Fruit fly (Drosophila melanogaster) whole organism, embryonic: Measurements from ENCODE around the gene RpL10Ab.

Source experiments
- Adf1 ChIP-seq: fragments of 200-800 bp; sonication (Bioruptor generic); IDR thresholded peaks from 2 replicates; pipeline ENCODE4 v1.3.6; 2022; ENCODE audit warnings: missing biosample characterization, missing genetic modification characterization
- Antp ChIP-seq: fragments of 200-800 bp; sonication (Bioruptor generic); optimal IDR thresholded peaks from 3 replicates; lab custom pipeline; 2016; ENCODE audit warnings: missing biosample characterization, missing genetic modification characterization
- Bgb ChIP-seq: fragments of 200-800 bp; sonication (Bioruptor generic); IDR thresholded peaks from 2 replicates; pipeline ENCODE4 v1.3.6; 2022; ENCODE audit warnings: missing biosample characterization, missing genetic modification characterization; ENCODE audit not compliant: partially characterized antibody
- Bteb2 ChIP-seq: fragments of 200-800 bp; sonication (Bioruptor generic); optimal IDR thresholded peaks from 2 replicates; lab custom pipeline; 2016; ENCODE audit warnings: missing biosample characterization, missing genetic modification characterization
- C15 ChIP-seq: fragments of 200-800 bp; sonication (Bioruptor generic); IDR thresholded peaks from 3 replicates; pipeline ENCODE4 v1.3.6; 2022; ENCODE audit warnings: missing biosample characterization, missing genetic modification characterization
- CG11398 ChIP-seq: fragments of 200-800 bp; sonication (Bioruptor generic); optimal IDR thresholded peaks from 2 replicates; lab custom pipeline; 2016; ENCODE audit warnings: missing biosample characterization, missing genetic modification characterization
- CG13296 ChIP-seq: fragments of 200-800 bp; sonication (Bioruptor generic); optimal IDR thresholded peaks from 3 replicates; lab custom pipeline; 2018; ENCODE audit warnings: missing biosample characterization, mild to moderate bottlenecking, missing genetic modification characterization
- CG14710 ChIP-seq: fragments of 200-800 bp; sonication (Bioruptor generic); optimal IDR thresholded peaks from 3 replicates; lab custom pipeline; 2019; ENCODE audit warnings: missing biosample characterization, mild to moderate bottlenecking, missing genetic modification characterization, moderate library complexity
- CG15011 ChIP-seq: fragments of 200-800 bp; sonication (Bioruptor generic); optimal IDR thresholded peaks from 3 replicates; lab custom pipeline; 2018; ENCODE audit warnings: missing biosample characterization, mild to moderate bottlenecking, missing genetic modification characterization
- CG31365 ChIP-seq: fragments of 200-800 bp; sonication (Bioruptor generic); optimal IDR thresholded peaks from 2 replicates; lab custom pipeline; 2018; ENCODE audit warnings: missing biosample characterization, mild to moderate bottlenecking, missing genetic modification characterization
- CG31388 ChIP-seq: fragments of 200-800 bp; sonication (Bioruptor generic); optimal IDR thresholded peaks from 2 replicates; lab custom pipeline; 2016; ENCODE audit warnings: missing biosample characterization, missing genetic modification characterization
- CG32532 ChIP-seq: fragments of 200-800 bp; sonication (Bioruptor generic); IDR thresholded peaks from 2 replicates; pipeline ENCODE4 v1.3.6; 2022; ENCODE audit warnings: missing biosample characterization, missing genetic modification characterization
- CG3995 ChIP-seq: fragments of 200-800 bp; sonication (Bioruptor generic); optimal IDR thresholded peaks from 3 replicates; lab custom pipeline; 2016; ENCODE audit warnings: missing biosample characterization, missing genetic modification characterization
- CG4707 ChIP-seq: fragments of 200-800 bp; sonication (Bioruptor generic); optimal IDR thresholded peaks from 2 replicates; lab custom pipeline; 2018; ENCODE audit warnings: missing biosample characterization, mild to moderate bottlenecking, missing genetic modification characterization, moderate library complexity
- CG5245 ChIP-seq: fragments of 200-800 bp; sonication (Bioruptor generic); optimal IDR thresholded peaks from 3 replicates; lab custom pipeline; 2016; ENCODE audit warnings: missing biosample characterization, missing genetic modification characterization
- CG6683 ChIP-seq: fragments of 200-800 bp; sonication (Bioruptor generic); optimal IDR thresholded peaks from 2 replicates; lab custom pipeline; 2017; ENCODE audit warnings: missing biosample characterization, mild to moderate bottlenecking, missing genetic modification characterization, missing genetic modification reagents
- CG6765 ChIP-seq: fragments of 200-800 bp; sonication (Bioruptor generic); optimal IDR thresholded peaks from 3 replicates; lab custom pipeline; 2017; ENCODE audit warnings: missing biosample characterization, mild to moderate bottlenecking, missing genetic modification characterization
- CG8765 ChIP-seq: fragments of 200-800 bp; sonication (Bioruptor generic); IDR thresholded peaks from 2 replicates; pipeline ENCODE4 v1.3.6; 2022; ENCODE audit warnings: missing biosample characterization, missing genetic modification characterization
- CG9437 ChIP-seq: fragments of 200-800 bp; sonication (Bioruptor generic); optimal IDR thresholded peaks from 2 replicates; lab custom pipeline; 2018; ENCODE audit warnings: missing biosample characterization, mild to moderate bottlenecking, missing genetic modification characterization
- CG9797 ChIP-seq: fragments of 200-800 bp; sonication (Bioruptor generic); optimal IDR thresholded peaks from 3 replicates; lab custom pipeline; 2018; ENCODE audit warnings: missing biosample characterization, mild to moderate bottlenecking, missing genetic modification characterization
- CkIIα-i1 ChIP-seq: fragments of 200-800 bp; sonication (Bioruptor generic); IDR thresholded peaks from 2 replicates; pipeline ENCODE4 v1.3.6; 2022; ENCODE audit warnings: missing biosample characterization, missing genetic modification characterization
- D19B ChIP-seq: fragments of 200-800 bp; sonication (Bioruptor generic); optimal IDR thresholded peaks from 2 replicates; lab custom pipeline; 2017; ENCODE audit warnings: missing biosample characterization, mild to moderate bottlenecking, missing genetic modification characterization
- Ets97D ChIP-seq: fragments of 200-800 bp; sonication (Bioruptor generic); optimal IDR thresholded peaks from 3 replicates; lab custom pipeline; 2016; ENCODE audit warnings: missing biosample characterization, missing genetic modification characterization
- Gug ChIP-seq: fragments of 200-800 bp; sonication (Bioruptor generic); IDR thresholded peaks from 4 replicates; pipeline ENCODE4 v1.3.6; 2022; ENCODE audit warnings: missing biosample characterization, missing genetic modification characterization
- Lhr ChIP-seq: fragments of 200-800 bp; sonication (Bioruptor generic); optimal IDR thresholded peaks from 3 replicates; lab custom pipeline; 2017; ENCODE audit warnings: mild to moderate bottlenecking, missing biosample characterization, missing genetic modification reagents, missing genetic modification characterization
- MTF-1 ChIP-seq: fragments of 200-800 bp; sonication (Bioruptor generic); optimal IDR thresholded peaks from 2 replicates; lab custom pipeline; 2018; ENCODE audit warnings: missing biosample characterization, mild to moderate bottlenecking, missing genetic modification characterization, borderline replicate concordance
- Mad ChIP-seq: fragments of 200-800 bp; sonication (Bioruptor generic); optimal IDR thresholded peaks from 2 replicates; lab custom pipeline; 2016; ENCODE audit warnings: missing biosample characterization, missing genetic modification characterization
- NfI ChIP-seq: fragments of 200-800 bp; sonication (Bioruptor generic); optimal IDR thresholded peaks from 3 replicates; lab custom pipeline; 2018; ENCODE audit warnings: missing biosample characterization, mild to moderate bottlenecking, missing genetic modification characterization, moderate library complexity
- Sox102F ChIP-seq: fragments of 200-800 bp; sonication (Bioruptor generic); optimal IDR thresholded peaks from 2 replicates; lab custom pipeline; 2018; ENCODE audit warnings: missing biosample characterization, mild to moderate bottlenecking, missing genetic modification characterization, moderate library complexity
- Stat92E ChIP-seq, 3 experiments: fragments of >200 bp in 2 of 3; fragments of 200-800 bp in 1 of 3; sonication (Bioruptor generic) in 1 of 3; optimal IDR thresholded peaks; 2 replicates each; lab custom pipeline; 2017 to 2019; ENCODE audit warnings: missing biosample characterization in 3 of 3, missing genetic modification characterization in 3 of 3, mild to moderate bottlenecking in 1 of 3, moderate library complexity in 1 of 3
- Trl ChIP-seq, 3 experiments: fragments of >200 bp in 2 of 3; fragments of 200-800 bp in 1 of 3; sonication (Bioruptor generic) in 1 of 3; optimal IDR thresholded peaks; 2 replicates in 1 of 3; 3 replicates in 2 of 3; lab custom pipeline; 2016 to 2017; ENCODE audit warnings: missing biosample characterization in 1 of 3, missing genetic modification characterization in 1 of 3
- Xrp1 ChIP-seq: fragments of 200-800 bp; sonication (Bioruptor generic); IDR thresholded peaks from 2 replicates; pipeline ENCODE4 v1.3.6; 2022; ENCODE audit warnings: missing biosample characterization, missing genetic modification characterization
- ab ChIP-seq: fragments of 200-800 bp; sonication (Bioruptor generic); optimal IDR thresholded peaks from 2 replicates; lab custom pipeline; 2016; ENCODE audit warnings: missing biosample characterization, missing genetic modification characterization
- ash1 ChIP-seq: fragments of 200-800 bp; sonication (Bioruptor generic); optimal IDR thresholded peaks from 2 replicates; lab custom pipeline; 2018; ENCODE audit warnings: missing biosample characterization, mild to moderate bottlenecking, missing genetic modification characterization
- bsh ChIP-seq, 2 experiments: fragments of 200-800 bp; sonication (Bioruptor generic); optimal IDR thresholded peaks; 2 replicates each; lab custom pipeline; 2017 to 2018; ENCODE audit warnings: mild to moderate bottlenecking in 2 of 2, missing biosample characterization in 2 of 2, missing genetic modification characterization in 2 of 2, moderate library complexity in 1 of 2
- dan ChIP-seq: fragments of 200-800 bp; sonication (Bioruptor generic); IDR thresholded peaks from 2 replicates; pipeline ENCODE4 v1.3.6; 2022; ENCODE audit warnings: missing biosample characterization, missing genetic modification characterization
- dimm ChIP-seq: fragments of 200-800 bp; sonication (Bioruptor generic); IDR thresholded peaks from 2 replicates; pipeline ENCODE4 v1.3.6; 2022; ENCODE audit warnings: missing biosample characterization, missing genetic modification characterization
- eve ChIP-seq, 2 experiments: fragments of >200 bp; optimal IDR thresholded peaks; 2 replicates each; lab custom pipeline; 2017; ENCODE audit warnings: missing biosample characterization in 2 of 2, missing genetic modification characterization in 2 of 2
- fd3F ChIP-seq: fragments of 200-800 bp; sonication (Bioruptor generic); optimal IDR thresholded peaks from 2 replicates; lab custom pipeline; 2018; ENCODE audit warnings: missing biosample characterization, mild to moderate bottlenecking, missing genetic modification characterization, moderate library complexity
- fru ChIP-seq: fragments of >200 bp; optimal IDR thresholded peaks from 2 replicates; lab custom pipeline; 2017
- gsb ChIP-seq: fragments of 200-800 bp; sonication (Bioruptor generic); IDR thresholded peaks from 2 replicates; pipeline ENCODE4 v1.3.6; 2022; ENCODE audit warnings: missing biosample characterization, missing genetic modification characterization
- her ChIP-seq: fragments of 200-800 bp; sonication (Bioruptor generic); optimal IDR thresholded peaks from 2 replicates; lab custom pipeline; 2016; ENCODE audit warnings: missing biosample characterization, missing genetic modification characterization
- lola ChIP-seq, 3 experiments: fragments of >200 bp in 2 of 3; fragments of 200-800 bp in 1 of 3; sonication (Bioruptor generic) in 1 of 3; optimal IDR thresholded peaks; 2 replicates each; lab custom pipeline; 2017 to 2019; ENCODE audit warnings: missing biosample characterization in 3 of 3, missing genetic modification characterization in 3 of 3, mild to moderate bottlenecking in 1 of 3, moderate library complexity in 1 of 3
- nerfin-1 ChIP-seq: fragments of 200-800 bp; sonication (Bioruptor generic); optimal IDR thresholded peaks from 3 replicates; lab custom pipeline; 2019; ENCODE audit warnings: missing biosample characterization, mild to moderate bottlenecking, missing genetic modification characterization, moderate library complexity
- nerfin-2 ChIP-seq: fragments of 200-800 bp; sonication (Bioruptor generic); IDR thresholded peaks from 2 replicates; pipeline ENCODE4 v1.3.6; 2022; ENCODE audit warnings: missing biosample characterization, missing genetic modification characterization; ENCODE audit not compliant: partially characterized antibody
- p53 ChIP-seq: fragments of 200-800 bp; sonication (Bioruptor generic); optimal IDR thresholded peaks from 2 replicates; lab custom pipeline; 2016; ENCODE audit warnings: missing biosample characterization, missing genetic modification characterization
- pfk ChIP-seq: fragments of 200-800 bp; sonication (Bioruptor generic); optimal IDR thresholded peaks from 2 replicates; lab custom pipeline; 2018; ENCODE audit warnings: missing biosample characterization, mild to moderate bottlenecking, missing genetic modification characterization, moderate library complexity
- sim ChIP-seq: fragments of 200-800 bp; sonication (Bioruptor generic); IDR thresholded peaks from 2 replicates; pipeline ENCODE4 v1.3.6; 2022; ENCODE audit warnings: missing biosample characterization, missing genetic modification characterization
- tll ChIP-seq, 2 experiments: fragments of 200-800 bp in 1 of 2; fragments of >200 bp in 1 of 2; sonication (Bioruptor generic) in 1 of 2; optimal IDR thresholded peaks; 2 replicates each; lab custom pipeline; 2017 to 2019; ENCODE audit warnings: missing biosample characterization in 2 of 2, missing genetic modification characterization in 2 of 2, mild to moderate bottlenecking in 1 of 2, moderate library complexity in 1 of 2
- wor ChIP-seq: fragments of 200-800 bp; sonication (Bioruptor generic); IDR thresholded peaks from 2 replicates; pipeline ENCODE4 v1.3.6; 2022; ENCODE audit warnings: missing biosample characterization, missing genetic modification characterization
- yki ChIP-seq: fragments of >200 bp; optimal IDR thresholded peaks from 3 replicates; lab custom pipeline; 2018

The RpL10Ab gene

DNA sequence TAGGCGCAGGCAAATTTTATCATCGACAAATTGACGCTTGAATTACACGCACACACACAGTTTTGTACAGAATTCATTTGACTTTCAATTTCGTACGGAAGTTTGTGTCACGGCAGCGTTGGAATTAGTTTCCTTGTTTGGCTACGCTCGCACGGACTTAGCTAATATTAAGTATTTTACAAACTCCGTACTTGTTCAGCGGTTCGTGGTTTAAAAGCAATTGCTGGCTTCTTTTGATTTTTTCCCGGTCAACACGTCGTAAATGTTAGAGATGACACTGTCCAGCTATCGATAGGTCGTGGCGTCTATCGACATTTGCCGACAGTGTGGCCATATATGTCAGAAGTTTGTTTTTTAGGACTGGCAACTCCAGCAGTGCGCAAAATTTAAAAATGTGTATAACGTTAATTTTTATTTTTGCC, 10.7 kb downstream of the RpL10Ab start, which contains the start of gene CycA (continued):
- TF ChIP-seq Ets97D (GFP tag; lab: Kevin White, UChicago) = peak; percentile 83
- TF ChIP-seq CG4707 (GFP tag; lab: Kevin White, UChicago) = no peak
- TF ChIP-seq CG5245 (GFP tag; lab: Kevin White, UChicago) = no peak
- no peak for TF ChIP-seq Adf1 (GFP tag; lab: Robert Waterston, UW)
- TF ChIP-seq nerfin-2 (GFP tag; lab: Robert Waterston, UW) = peak; percentile 54; the same call in 1 of the 2 replicates
- TF ChIP-seq yki (lab: Kevin White, UChicago) = no peak
- TF ChIP-seq CG31388 (GFP tag; lab: Kevin White, UChicago) = no peak
- TF ChIP-seq CG3995 (GFP tag; lab: Kevin White, UChicago) = peak; percentile 12
- no peak for TF ChIP-seq Trl (optimal IDR thresholded peaks at IDR 0.05; lab: Kevin White, UChicago)
- TF ChIP-seq Trl (GFP tag; optimal IDR thresholded peaks at IDR 0.05; lab: Kevin White, UChicago) = peak; percentile 7
- TF ChIP-seq ab (GFP tag; lab: Kevin White, UChicago) = no peak
- no peak for TF ChIP-seq CG15011 (GFP tag; lab: Kevin White, UChicago)
- no peak for TF ChIP-seq CkIIα-i1 (GFP tag; lab: Robert Waterston, UW)
- no peak for TF ChIP-seq nerfin-1 (tag; lab: Kevin White, UChicago)
- no peak for TF ChIP-seq pfk (GFP tag; lab: Kevin White, UChicago)
- TF ChIP-seq eve (GFP tag; optimal IDR thresholded peaks at IDR 0.05; lab: Kevin White, UChicago) = no peak
- TF ChIP-seq Xrp1 (GFP tag; lab: Robert Waterston, UW) = no peak
- no peak for TF ChIP-seq CG31365 (tag; lab: Kevin White, UChicago)
- no peak for TF ChIP-seq CG13296
- TF ChIP-seq fd3F = no peak
- TF ChIP-seq p53 (GFP tag; lab: Kevin White, UChicago) = no peak
- no peak for TF ChIP-seq C15
- TF ChIP-seq Bgb = peak; percentile 92
- TF ChIP-seq CG9797 (GFP tag; lab: Kevin White, UChicago) = peak; percentile 94
- no peak for TF ChIP-seq CG6683 (GFP tag; lab: Kevin White, UChicago)
- TF ChIP-seq NfI = no peak
- TF ChIP-seq tll (GFP tag; optimal IDR thresholded peaks at IDR 0.05; lab: Kevin White, UChicago) = peak in 1 of 2 experiments; percentile 82
- no peak for TF ChIP-seq sim (GFP tag; lab: Robert Waterston, UW)
- peak; percentile 19 for TF ChIP-seq Antp (GFP tag; lab: Kevin White, UChicago)
- no peak for TF ChIP-seq CG9437 (GFP tag; lab: Kevin White, UChicago)
- TF ChIP-seq Bteb2 = no peak
- no peak for TF ChIP-seq CG32532 (GFP tag; lab: Robert Waterston, UW)
- no peak for TF ChIP-seq MTF-1 (GFP tag; lab: Kevin White, UChicago)
- TF ChIP-seq fru = no peak
- no peak for TF ChIP-seq Sox102F (GFP tag; lab: Kevin White, UChicago)
- no peak for TF ChIP-seq dimm (GFP tag; lab: Robert Waterston, UW)
- no peak for TF ChIP-seq CG8765 (GFP tag; lab: Robert Waterston, UW)
- TF ChIP-seq her = no peak
- no peak for TF ChIP-seq D19B (GFP tag; lab: Kevin White, UChicago)
- peak; percentile 1 for TF ChIP-seq Mad (GFP tag; lab: Kevin White, UChicago)
- no peak for TF ChIP-seq CG6765 (GFP tag; lab: Kevin White, UChicago)
- TF ChIP-seq CG14710 (tag; lab: Kevin White, UChicago) = peak; percentile 79
- TF ChIP-seq bsh (GFP tag; optimal IDR thresholded peaks at IDR 0.05; lab: Kevin White, UChicago) = no peak
- peak in 1 of 3 experiments; percentile 9 for TF ChIP-seq lola (GFP tag; optimal IDR thresholded peaks at IDR 0.05; lab: Kevin White, UChicago)
- TF ChIP-seq wor (GFP tag; lab: Robert Waterston, UW) = no peak
- peak in 1 of 3 experiments; percentile 69 for TF ChIP-seq Stat92E (GFP tag; optimal IDR thresholded peaks at IDR 0.05; lab: Kevin White, UChicago)
- no peak for TF ChIP-seq ash1 (GFP tag; lab: Kevin White, UChicago)
- TF ChIP-seq gsb (GFP tag; lab: Robert Waterston, UW) = no peak
- no peak for TF ChIP-seq Gug
- TF ChIP-seq dan (GFP tag; lab: Robert Waterston, UW) = no peak
- TF ChIP-seq Lhr (GFP tag; lab: Kevin White, UChicago) = peak; percentile 26
- no peak for TF ChIP-seq CG11398
